Fruit fly (Drosophila melanogaster) whole organism, embryonic: ENCODE results near the gene CG13894.

Experiments used
- Ada2b ChIP-seq: fragments of 200-800 bp; sonication (Bioruptor generic); IDR thresholded peaks from 2 replicates; pipeline ENCODE4 v1.3.6; 2022; ENCODE audit warnings: missing biosample characterization, missing genetic modification characterization
- CG11723 ChIP-seq: fragments of 200-800 bp; sonication (Bioruptor generic); optimal IDR thresholded peaks from 2 replicates; lab custom pipeline; 2017; ENCODE audit warnings: missing biosample characterization, mild to moderate bottlenecking, missing genetic modification characterization
- CG12391 ChIP-seq: fragments of 200-800 bp; sonication (Bioruptor generic); optimal IDR thresholded peaks from 3 replicates; lab custom pipeline; 2018; ENCODE audit warnings: missing biosample characterization, mild to moderate bottlenecking, missing genetic modification characterization, moderate library complexity
- CG13894 ChIP-seq: fragments of 200-800 bp; sonication (Bioruptor generic); optimal IDR thresholded peaks from 3 replicates; lab custom pipeline; 2018; ENCODE audit warnings: missing biosample characterization, mild to moderate bottlenecking, missing genetic modification characterization, moderate library complexity
- CG2199 ChIP-seq: fragments of 200-800 bp; sonication (Bioruptor generic); IDR thresholded peaks from 3 replicates; pipeline ENCODE4 v1.3.6; 2022; ENCODE audit warnings: missing biosample characterization, missing genetic modification characterization
- CG2678 ChIP-seq: fragments of 200-800 bp; sonication (Bioruptor generic); optimal IDR thresholded peaks from 3 replicates; lab custom pipeline; 2019; ENCODE audit warnings: missing biosample characterization, mild to moderate bottlenecking, missing genetic modification characterization, moderate library complexity
- CG2712 ChIP-seq: fragments of 200-800 bp; optimal IDR thresholded peaks from 3 replicates; lab custom pipeline; 2019; ENCODE audit warnings: missing biosample characterization, mild to moderate bottlenecking, missing genetic modification characterization, moderate library complexity
- CG2889 ChIP-seq: fragments of 200-800 bp; sonication (Bioruptor generic); IDR thresholded peaks from 3 replicates; pipeline ENCODE4 v1.3.6; 2022; ENCODE audit warnings: missing biosample characterization, missing genetic modification characterization
- CG3065 ChIP-seq: fragments of 200-800 bp; sonication (Bioruptor generic); optimal IDR thresholded peaks from 2 replicates; lab custom pipeline; 2016; ENCODE audit warnings: missing biosample characterization, missing genetic modification characterization
- CG32772 ChIP-seq: fragments of 200-800 bp; sonication (Bioruptor generic); IDR thresholded peaks from 2 replicates; pipeline ENCODE4 v1.3.6; 2022; ENCODE audit warnings: missing biosample characterization, missing genetic modification characterization
- CG3281 ChIP-seq: fragments of 200-800 bp; sonication (Bioruptor generic); optimal IDR thresholded peaks from 3 replicates; lab custom pipeline; 2017; ENCODE audit warnings: missing biosample characterization, mild to moderate bottlenecking, missing genetic modification characterization
- CG34224 ChIP-seq: fragments of 200-800 bp; sonication (Bioruptor generic); IDR thresholded peaks from 3 replicates; pipeline ENCODE4 v1.3.6; 2022; ENCODE audit warnings: missing biosample characterization, missing genetic modification characterization; ENCODE audit not compliant: partially characterized antibody
- CG8290 ChIP-seq, 3 experiments: fragments of 200-800 bp; sonication (Bioruptor generic); optimal IDR thresholded peaks; 2 replicates each; lab custom pipeline; 2016 to 2019; ENCODE audit warnings: missing biosample characterization in 3 of 3, missing genetic modification characterization in 3 of 3, mild to moderate bottlenecking in 2 of 3, moderate library complexity in 1 of 3
- CG9817 ChIP-seq: fragments of 200-800 bp; sonication (Bioruptor generic); optimal IDR thresholded peaks from 2 replicates; lab custom pipeline; 2018; ENCODE audit warnings: missing biosample characterization, mild to moderate bottlenecking, missing genetic modification characterization, moderate library complexity
- Chrac-16 ChIP-seq: fragments of 200-800 bp; sonication (Bioruptor generic); optimal IDR thresholded peaks from 3 replicates; lab custom pipeline; 2016; ENCODE audit warnings: missing biosample characterization, missing genetic modification characterization
- D19B ChIP-seq: fragments of 200-800 bp; sonication (Bioruptor generic); optimal IDR thresholded peaks from 2 replicates; lab custom pipeline; 2017; ENCODE audit warnings: missing biosample characterization, mild to moderate bottlenecking, missing genetic modification characterization
- Dek ChIP-seq: fragments of 200-800 bp; sonication (Bioruptor generic); optimal IDR thresholded peaks from 3 replicates; lab custom pipeline; 2019; ENCODE audit warnings: missing biosample characterization, mild to moderate bottlenecking, missing genetic modification characterization, moderate library complexity
- H2.0 ChIP-seq: fragments of 200-800 bp; sonication (Bioruptor generic); IDR thresholded peaks from 2 replicates; pipeline ENCODE4 v1.3.6; 2022; ENCODE audit warnings: missing biosample characterization, missing genetic modification characterization
- HmgZ ChIP-seq: fragments of 200-800 bp; sonication (Bioruptor generic); optimal IDR thresholded peaks from 2 replicates; lab custom pipeline; 2018; ENCODE audit warnings: missing biosample characterization, mild to moderate bottlenecking, missing genetic modification characterization
- Hmr ChIP-seq: fragments of 200-800 bp; sonication (Bioruptor generic); optimal IDR thresholded peaks from 3 replicates; lab custom pipeline; 2017; ENCODE audit warnings: mild to moderate bottlenecking, missing biosample characterization, missing genetic modification reagents, missing genetic modification characterization
- Hsf ChIP-seq: fragments of 200-800 bp; sonication (Bioruptor generic); optimal IDR thresholded peaks from 3 replicates; lab custom pipeline; 2016; ENCODE audit warnings: missing biosample characterization, missing genetic modification characterization
- Lim3 ChIP-seq: fragments of 200-800 bp; sonication (Bioruptor generic); IDR thresholded peaks from 2 replicates; pipeline ENCODE4 v1.3.6; 2022; ENCODE audit warnings: missing biosample characterization, missing genetic modification characterization
- Lpt ChIP-seq: fragments of >200 bp; optimal IDR thresholded peaks from 2 replicates; lab custom pipeline; 2018; ENCODE audit warnings: missing biosample characterization, missing genetic modification characterization
- Med ChIP-seq: fragments of 200-800 bp; sonication (Bioruptor generic); peaks from one replicate; lab custom pipeline; 2016; ENCODE audit warnings: missing biosample characterization, missing genetic modification characterization, mild to moderate bottlenecking, inconsistent platforms, moderate library complexity
- Myb ChIP-seq: fragments of 200-800 bp; sonication (Bioruptor generic); optimal IDR thresholded peaks from 2 replicates; lab custom pipeline; 2016; ENCODE audit warnings: missing biosample characterization, missing genetic modification characterization
- Rx ChIP-seq: fragments of 200-800 bp; sonication (Bioruptor generic); IDR thresholded peaks from 2 replicates; pipeline ENCODE4 v1.3.6; 2022; ENCODE audit warnings: missing biosample characterization, missing genetic modification characterization
- Tbp ChIP-seq: fragments of >200 bp; optimal IDR thresholded peaks from 2 replicates; lab custom pipeline; 2018; ENCODE audit warnings: missing biosample characterization, missing genetic modification characterization
- bowl ChIP-seq: fragments of 200-800 bp; sonication (Bioruptor generic); IDR thresholded peaks from 2 replicates; pipeline ENCODE4 v1.3.6; 2022; ENCODE audit warnings: missing biosample characterization, missing genetic modification characterization
- br ChIP-seq: fragments of >200 bp; optimal IDR thresholded peaks from 2 replicates; lab custom pipeline; 2017
- cas ChIP-seq: fragments of 200-800 bp; sonication (Bioruptor generic); IDR thresholded peaks from 2 replicates; pipeline ENCODE4 v1.3.6; 2022; ENCODE audit warnings: missing biosample characterization, missing genetic modification characterization
- chinmo ChIP-seq: fragments of 200-800 bp; sonication (Bioruptor generic); IDR thresholded peaks from 4 replicates; pipeline ENCODE4 v1.3.6; 2022; ENCODE audit warnings: missing biosample characterization, missing genetic modification characterization; ENCODE audit not compliant: partially characterized antibody
- crc ChIP-seq: fragments of 200-800 bp; sonication (Bioruptor generic); optimal IDR thresholded peaks from 2 replicates; lab custom pipeline; 2016; ENCODE audit warnings: missing biosample characterization, missing genetic modification characterization
- disco-r ChIP-seq: fragments of 200-800 bp; sonication (Bioruptor generic); optimal IDR thresholded peaks from 2 replicates; lab custom pipeline; 2016; ENCODE audit warnings: missing biosample characterization, missing genetic modification characterization
- dmrt11E ChIP-seq: fragments of 200-800 bp; sonication (Bioruptor generic); optimal IDR thresholded peaks from 3 replicates; lab custom pipeline; 2018; ENCODE audit warnings: missing biosample characterization, mild to moderate bottlenecking, missing genetic modification characterization, moderate library complexity
- dpn ChIP-seq, 2 experiments: fragments of 200-800 bp; sonication (Bioruptor generic); optimal IDR thresholded peaks; 3 replicates each; lab custom pipeline; 2016; ENCODE audit warnings: missing biosample characterization in 2 of 2, missing genetic modification characterization in 2 of 2
- dysf ChIP-seq: fragments of 200-800 bp; sonication (Bioruptor generic); IDR thresholded peaks from 3 replicates; pipeline ENCODE4 v1.3.6; 2022; ENCODE audit warnings: missing biosample characterization, missing genetic modification characterization
- eve ChIP-seq, 2 experiments: fragments of >200 bp; optimal IDR thresholded peaks; 2 replicates each; lab custom pipeline; 2017; ENCODE audit warnings: missing biosample characterization in 2 of 2, missing genetic modification characterization in 2 of 2
- fd102C ChIP-seq: fragments of 200-800 bp; sonication (Bioruptor generic); optimal IDR thresholded peaks from 2 replicates; lab custom pipeline; 2018; ENCODE audit warnings: missing biosample characterization, mild to moderate bottlenecking, missing genetic modification characterization, moderate library complexity
- gcm2 ChIP-seq: fragments of 200-800 bp; sonication (Bioruptor generic); optimal IDR thresholded peaks from 2 replicates; lab custom pipeline; 2016; ENCODE audit warnings: missing biosample characterization, missing genetic modification characterization
- inv ChIP-seq: fragments of 200-800 bp; sonication (Bioruptor generic); IDR thresholded peaks from 2 replicates; pipeline ENCODE4 v1.3.6; 2022; ENCODE audit warnings: missing biosample characterization, missing genetic modification characterization; ENCODE audit not compliant: partially characterized antibody
- jigr1 ChIP-seq: fragments of 200-800 bp; sonication (Bioruptor generic); IDR thresholded peaks from 3 replicates; pipeline ENCODE4 v1.3.6; 2022; ENCODE audit warnings: missing biosample characterization, missing genetic modification characterization
- jing ChIP-seq: fragments of 200-800 bp; sonication (Bioruptor generic); optimal IDR thresholded peaks from 2 replicates; lab custom pipeline; 2018; ENCODE audit warnings: missing biosample characterization, mild to moderate bottlenecking, missing genetic modification characterization
- jumu ChIP-seq: fragments of 200-800 bp; sonication (Bioruptor generic); optimal IDR thresholded peaks from 3 replicates; lab custom pipeline; 2016; ENCODE audit warnings: missing biosample characterization, missing genetic modification characterization
- lola ChIP-seq, 3 experiments: fragments of >200 bp in 2 of 3; fragments of 200-800 bp in 1 of 3; sonication (Bioruptor generic) in 1 of 3; optimal IDR thresholded peaks; 2 replicates each; lab custom pipeline; 2017 to 2019; ENCODE audit warnings: missing biosample characterization in 3 of 3, missing genetic modification characterization in 3 of 3, mild to moderate bottlenecking in 1 of 3, moderate library complexity in 1 of 3
- pnt ChIP-seq: fragments of 200-800 bp; sonication (Bioruptor generic); optimal IDR thresholded peaks from 3 replicates; lab custom pipeline; 2016; ENCODE audit warnings: missing biosample characterization, missing genetic modification characterization
- sisA ChIP-seq: fragments of 200-800 bp; sonication (Bioruptor generic); IDR thresholded peaks from 2 replicates; pipeline ENCODE4 v1.3.6; 2022; ENCODE audit warnings: missing biosample characterization, missing genetic modification characterization
- so ChIP-seq: fragments of 200-800 bp; sonication (Bioruptor generic); IDR thresholded peaks from 3 replicates; pipeline ENCODE4 v1.3.6; 2022; ENCODE audit warnings: missing biosample characterization, missing genetic modification characterization
- usp ChIP-seq: fragments of >200 bp; optimal IDR thresholded peaks from 2 replicates; lab custom pipeline; 2017; ENCODE audit warnings: missing biosample characterization, missing genetic modification characterization
- vfl ChIP-seq: fragments of 200-800 bp; sonication (Bioruptor generic); optimal IDR thresholded peaks from 2 replicates; lab custom pipeline; 2016; ENCODE audit warnings: missing biosample characterization, missing genetic modification characterization
- yki ChIP-seq: fragments of >200 bp; optimal IDR thresholded peaks from 3 replicates; lab custom pipeline; 2018

Gene CG13894

dm6 chr3L:725527-726191, 26.7 kb upstream of the CG13894 start (continued):
- TF ChIP-seq jigr1 (GFP tag; lab: Robert Waterston, UW) (peak; percentile 54; the same call in 1 of the 3 replicates), CG3281 (GFP tag; lab: Kevin White, UChicago) (no peak), Ada2b (GFP tag; lab: Robert Waterston, UW) (0 out of 2 replicates have a peak, but pooled peaks have one; percentile 23), HmgZ (no peak), jumu (GFP tag; lab: Kevin White, UChicago) (peak; percentile 87), br (lab: Kevin White, UChicago) (no peak), dmrt11E (peak; percentile 98), yki (lab: Kevin White, UChicago) (no peak), Tbp (GFP tag; lab: Kevin White, UChicago) (no peak), Lpt (no peak), CG12391 (tag; lab: Kevin White, UChicago) (peak; percentile 90), pnt (GFP tag; lab: Kevin White, UChicago) (peak; percentile 89), CG9817 (tag; lab: Kevin White, UChicago) (no peak), CG32772 (GFP tag; lab: Robert Waterston, UW) (peak; percentile 85), chinmo (GFP tag; lab: Robert Waterston, UW) (no peak), Rx (peak; percentile 81), bowl (GFP tag; lab: Robert Waterston, UW) (no peak), Chrac-16 (peak; percentile 90), vfl (GFP tag; lab: Kevin White, UChicago) (no peak), eve (GFP tag; optimal IDR thresholded peaks at IDR 0.05; lab: Kevin White, UChicago) (peak; percentile 18 to 48), disco-r (GFP tag; lab: Kevin White, UChicago) (peak; percentile 45), CG2889 (GFP tag; lab: Robert Waterston, UW) (0 out of 3 replicates have a peak, but pooled peaks have one; percentile 39), H2.0 (GFP tag; lab: Robert Waterston, UW) (peak; percentile 45; the same call in 1 of the 2 replicates), so (GFP tag; lab: Robert Waterston, UW) (0 out of 3 replicates have a peak, but pooled peaks have one; percentile 38), Hsf (GFP tag; lab: Kevin White, UChicago) (peak; percentile 76), cas (GFP tag; lab: Robert Waterston, UW) (no peak), jing (GFP tag; lab: Kevin White, UChicago) (peak; percentile 61), CG8290 (GFP tag; optimal IDR thresholded peaks at IDR 0.05; lab: Kevin White, UChicago) (peak; percentile 87), CG8290 (tag; optimal IDR thresholded peaks at IDR 0.05; lab: Kevin White, UChicago) (peak in 1 of 2 experiments; percentile 14), CG11723 (GFP tag; lab: Kevin White, UChicago) (peak; percentile 26), sisA (GFP tag; lab: Robert Waterston, UW) (peak; percentile 79), crc (peak; percentile 50), CG2712 (peak; percentile 95), Med (GFP tag; lab: Kevin White, UChicago) (peak; percentile 90), CG34224 (GFP tag; lab: Robert Waterston, UW) (no peak), dpn (GFP tag; optimal IDR thresholded peaks at IDR 0.05; lab: Kevin White, UChicago) (peak; percentile 68 to 76), D19B (no peak), Myb (GFP tag; lab: Kevin White, UChicago) (peak; percentile 24), Lim3 (GFP tag; lab: Robert Waterston, UW) (no peak), dysf (GFP tag; lab: Robert Waterston, UW) (peak; percentile 55; the same call in 1 of the 3 replicates), gcm2 (peak; percentile 20), CG13894 (no peak), usp (GFP tag; lab: Kevin White, UChicago) (no peak), CG3065 (GFP tag; lab: Kevin White, UChicago) (peak; percentile 96), lola (GFP tag; optimal IDR thresholded peaks at IDR 0.05; lab: Kevin White, UChicago) (peak in 1 of 3 experiments; percentile 96), inv (no peak), fd102C (GFP tag; lab: Kevin White, UChicago) (peak; percentile 87), Dek (tag; lab: Kevin White, UChicago) (no peak), Hmr (GFP tag; lab: Kevin White, UChicago) (no peak), CG2199 (GFP tag; lab: Robert Waterston, UW) (peak; percentile 78; the same call in 2 of the 3 replicates), CG2678 (tag; lab: Kevin White, UChicago) (peak; percentile 48)
